Worm (Caenorhabditis elegans): ENCODE results near the gene sri-48.

sri-48 gene

DNA sequence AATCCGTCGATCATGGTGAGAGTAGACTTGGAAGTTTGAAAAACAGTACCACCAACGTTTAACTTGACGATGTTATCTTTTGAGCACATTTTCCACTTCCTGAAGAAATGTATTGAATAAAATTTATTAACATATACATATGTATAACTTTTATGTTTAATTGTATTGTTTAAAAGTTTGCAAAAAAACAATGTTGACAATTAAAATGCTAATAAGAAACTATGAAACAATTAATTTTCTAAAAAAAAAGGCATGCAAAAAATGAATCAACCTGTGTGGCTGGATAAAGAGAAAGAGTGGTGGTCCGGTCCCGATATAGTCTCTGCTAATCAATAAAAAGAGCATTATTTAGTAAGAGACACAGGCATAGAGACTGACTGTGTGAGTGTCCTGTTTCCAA is 33.6 kb upstream of the sri-48 start, which contains the start of gene C17F4.8:
TSS of gene C17F4.8 (minus strand) at position 101 of the 400 bp plus-strand sequence.
- TF ChIP-seq lin-11 (tag; optimal IDR thresholded peaks at IDR 0.05) = no peak
- no peak for TF ChIP-seq sma-3 (GFP tag; optimal IDR thresholded peaks at IDR 0.05)
- no peak for TF ChIP-seq nhr-23 (tag; optimal IDR thresholded peaks at IDR 0.05)
- no peak for TF ChIP-seq aly-2 (tag; optimal IDR thresholded peaks at IDR 0.05)
- no peak for TF ChIP-seq nhr-6 (tag; optimal IDR thresholded peaks at IDR 0.05)
- TF ChIP-seq ZK546.5 (tag; optimal IDR thresholded peaks at IDR 0.05) = no peak
- no peak for TF ChIP-seq mab-5 (tag; optimal IDR thresholded peaks at IDR 0.05)
- no peak for TF ChIP-seq nhr-21 (tag; optimal IDR thresholded peaks at IDR 0.05)
- TF ChIP-seq fos-1 (tag; optimal IDR thresholded peaks at IDR 0.05) = no peak
- no peak for TF ChIP-seq lin-39 (tag; optimal IDR thresholded peaks at IDR 0.05)
- TF ChIP-seq F13H6.1 (tag; optimal IDR thresholded peaks at IDR 0.05) = no peak
- no peak for TF ChIP-seq Y55F3AM.14 (GFP tag; optimal IDR thresholded peaks at IDR 0.05)
- no peak for TF ChIP-seq zag-1 (tag; optimal IDR thresholded peaks at IDR 0.05)
- TF ChIP-seq nhr-129 (tag; optimal IDR thresholded peaks at IDR 0.05) = no peak
- no peak for TF ChIP-seq ceh-82 (tag; optimal IDR thresholded peaks at IDR 0.05)
- no peak for TF ChIP-seq lin-13 (GFP tag; optimal IDR thresholded peaks at IDR 0.05)

DNA sequence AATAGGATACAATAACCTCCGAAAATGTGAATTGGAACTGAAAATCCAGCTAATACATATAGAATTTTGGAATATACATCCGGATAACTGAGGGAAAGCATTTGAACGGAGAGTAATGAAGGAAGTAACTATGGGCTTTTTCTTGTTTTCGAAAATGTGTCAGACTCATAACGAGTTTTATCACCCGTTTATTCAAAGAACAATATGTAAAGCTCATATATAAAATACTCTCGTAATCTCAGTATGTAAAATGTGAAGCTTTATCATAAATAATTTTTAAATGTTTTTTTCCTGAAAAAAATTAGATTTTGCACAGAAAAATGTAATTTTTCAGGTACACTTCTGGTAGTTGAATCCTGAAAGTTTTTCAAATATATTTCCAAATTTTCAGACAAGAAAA is 29.3 kb upstream of the sri-48 start, which contains the start of gene srh-297:
TSS of gene srh-297 (minus strand) at position 101 of the 400 bp plus-strand sequence.
- TF ChIP-seq nhr-237 (tag; optimal IDR thresholded peaks at IDR 0.05) (no peak), lin-11 (tag; optimal IDR thresholded peaks at IDR 0.05) (no peak), crh-2 (tag; optimal IDR thresholded peaks at IDR 0.05) (no peak), F13H6.1 (tag; optimal IDR thresholded peaks at IDR 0.05) (no peak), aly-2 (tag; optimal IDR thresholded peaks at IDR 0.05) (no peak), mab-5 (tag; optimal IDR thresholded peaks at IDR 0.05) (no peak), sma-9 (GFP tag; optimal IDR thresholded peaks at IDR 0.05) (no peak), sma-9 (tag; optimal IDR thresholded peaks at IDR 0.05) (no peak), nhr-6 (tag; optimal IDR thresholded peaks at IDR 0.05) (no peak), nhr-23 (tag; optimal IDR thresholded peaks at IDR 0.05) (no peak), peb-1 (tag; optimal IDR thresholded peaks at IDR 0.05) (no peak), elt-1 (tag; optimal IDR thresholded peaks at IDR 0.05) (no peak), snpc-4 (tag; optimal IDR thresholded peaks at IDR 0.05) (no peak), mbf-1 (tag; optimal IDR thresholded peaks at IDR 0.05) (no peak), dmd-4 (tag; optimal IDR thresholded peaks at IDR 0.05) (no peak), sma-3 (GFP tag; optimal IDR thresholded peaks at IDR 0.05) (no peak)

DNA sequence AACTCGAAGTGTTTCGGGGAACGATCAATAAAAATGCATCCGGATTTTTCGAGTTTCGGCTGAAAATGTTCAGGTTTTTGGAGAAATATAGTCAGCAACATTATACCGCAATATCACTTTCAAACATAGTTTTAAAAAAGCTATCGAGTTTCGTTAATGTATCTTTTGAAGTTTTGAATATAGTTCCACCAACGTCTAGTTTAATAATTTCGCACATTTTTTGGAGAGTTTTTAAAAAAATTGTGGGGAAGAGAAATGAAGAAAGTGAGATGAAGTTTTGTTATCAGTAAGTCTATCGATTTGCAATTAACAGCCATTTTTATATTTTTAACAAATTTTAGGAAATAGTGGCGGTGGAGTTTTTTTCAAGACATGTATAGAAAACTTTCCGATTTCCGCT is 24.6 kb upstream of the sri-48 start, which contains the start of gene ZC239.17:
TSS of gene ZC239.17 (minus strand) at position 101 of the 400 bp plus-strand sequence.
- no peak for TF ChIP-seq ama-1 (optimal IDR thresholded peaks at IDR 0.05)
- TF ChIP-seq ztf-11 (tag; optimal IDR thresholded peaks at IDR 0.05) = no peak
- no peak for TF ChIP-seq zag-1 (tag; optimal IDR thresholded peaks at IDR 0.05)
- TF ChIP-seq mab-5 (tag; optimal IDR thresholded peaks at IDR 0.05) = no peak
- no peak for TF ChIP-seq peb-1 (tag; optimal IDR thresholded peaks at IDR 0.05)
- no peak for TF ChIP-seq nhr-21 (tag; optimal IDR thresholded peaks at IDR 0.05)
- no peak for TF ChIP-seq unc-55 (GFP tag; optimal IDR thresholded peaks at IDR 0.05)
- no peak for TF ChIP-seq nhr-11 (tag; optimal IDR thresholded peaks at IDR 0.05)
- TF ChIP-seq ztf-1 (GFP tag; conservative IDR thresholded peaks at IDR 0.05) = no peak
- no peak for TF ChIP-seq skn-1 (tag; optimal IDR thresholded peaks at IDR 0.05)
- TF ChIP-seq nhr-10 (tag; optimal IDR thresholded peaks at IDR 0.05) = no peak
- no peak for TF ChIP-seq nhr-23 (tag; optimal IDR thresholded peaks at IDR 0.05)
- no peak for TF ChIP-seq blmp-1 (tag; optimal IDR thresholded peaks at IDR 0.05; ENCODE audit: insufficient read depth)
- TF ChIP-seq aly-2 (tag; optimal IDR thresholded peaks at IDR 0.05) = no peak
- TF ChIP-seq lin-11 (tag; optimal IDR thresholded peaks at IDR 0.05) = no peak
- TF ChIP-seq lin-39 (tag; optimal IDR thresholded peaks at IDR 0.05) = no peak
- TF ChIP-seq sma-9 (GFP tag; optimal IDR thresholded peaks at IDR 0.05) = no peak
- TF ChIP-seq sma-9 (tag; optimal IDR thresholded peaks at IDR 0.05) = no peak
- no peak for TF ChIP-seq mbf-1 (tag; optimal IDR thresholded peaks at IDR 0.05)
- no peak for TF ChIP-seq F13H6.1 (tag; optimal IDR thresholded peaks at IDR 0.05)

DNA sequence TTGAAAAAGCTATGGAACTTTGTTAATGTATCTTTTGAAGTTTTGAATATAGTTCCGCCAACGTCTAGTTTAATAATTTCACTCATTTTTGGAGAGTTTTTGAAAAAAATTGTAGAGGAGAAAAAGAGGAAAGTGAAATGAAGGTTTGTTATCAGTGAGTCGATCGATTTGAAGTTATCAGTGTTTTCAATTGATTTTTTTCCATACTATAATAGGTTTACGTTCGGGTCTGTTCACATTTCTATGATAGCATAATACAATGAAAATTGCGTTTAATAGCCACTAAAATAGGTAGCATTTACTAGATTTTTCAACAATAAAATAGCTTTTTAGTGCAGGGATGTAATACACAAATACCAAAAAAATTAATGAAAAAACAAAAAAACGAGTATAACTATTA is 24.1 kb upstream of the sri-48 start, which contains the start of gene ZC239.16:
TSS of gene ZC239.16 (minus strand) at position 120 of the 400 bp plus-strand sequence.
- TF ChIP-seq nhr-77 (tag; optimal IDR thresholded peaks at IDR 0.05) (no peak), fos-1 (tag; optimal IDR thresholded peaks at IDR 0.05) (peak; percentile 63), skn-1 (tag; optimal IDR thresholded peaks at IDR 0.05) (no peak), nhr-6 (tag; optimal IDR thresholded peaks at IDR 0.05) (no peak)

DNA sequence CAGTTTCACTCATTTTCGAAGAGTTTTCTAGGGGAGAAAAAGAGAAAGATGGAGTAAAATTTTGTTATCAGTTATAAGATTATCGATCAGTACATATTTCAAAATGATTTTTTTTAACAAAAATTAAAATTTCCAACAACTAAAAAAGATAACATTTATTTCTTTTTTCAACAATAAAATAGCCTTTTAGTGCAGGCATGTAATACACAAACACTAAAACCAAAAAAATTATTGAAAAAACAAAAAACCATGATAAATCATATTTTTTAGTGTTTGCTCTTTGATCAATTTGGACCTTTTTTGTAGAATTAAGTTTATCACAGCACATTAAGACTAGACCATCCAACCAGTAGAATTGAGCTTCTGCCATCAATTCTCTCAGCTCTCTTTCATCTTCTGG is 23.5 kb upstream of the sri-48 start, which contains the start of gene ZC239.15:
TSS of gene ZC239.15 (minus strand) at position 101 of the 400 bp plus-strand sequence.
- TF ChIP-seq crh-2 (tag; optimal IDR thresholded peaks at IDR 0.05) (no peak), peb-1 (tag; optimal IDR thresholded peaks at IDR 0.05) (no peak), skn-1 (tag; optimal IDR thresholded peaks at IDR 0.05) (no peak), mbf-1 (tag; optimal IDR thresholded peaks at IDR 0.05) (no peak), ama-1 (optimal IDR thresholded peaks at IDR 0.05) (no peak), nhr-25 (tag; optimal IDR thresholded peaks at IDR 0.05) (no peak), snpc-4 (tag; optimal IDR thresholded peaks at IDR 0.05) (no peak), nhr-129 (tag; optimal IDR thresholded peaks at IDR 0.05) (no peak), aly-2 (tag; optimal IDR thresholded peaks at IDR 0.05) (no peak), zag-1 (tag; optimal IDR thresholded peaks at IDR 0.05) (no peak), nhr-11 (tag; optimal IDR thresholded peaks at IDR 0.05) (no peak)
